Worm (Caenorhabditis elegans): ENCODE results near the gene K10H10.7.

K10H10.7 gene

DNA sequence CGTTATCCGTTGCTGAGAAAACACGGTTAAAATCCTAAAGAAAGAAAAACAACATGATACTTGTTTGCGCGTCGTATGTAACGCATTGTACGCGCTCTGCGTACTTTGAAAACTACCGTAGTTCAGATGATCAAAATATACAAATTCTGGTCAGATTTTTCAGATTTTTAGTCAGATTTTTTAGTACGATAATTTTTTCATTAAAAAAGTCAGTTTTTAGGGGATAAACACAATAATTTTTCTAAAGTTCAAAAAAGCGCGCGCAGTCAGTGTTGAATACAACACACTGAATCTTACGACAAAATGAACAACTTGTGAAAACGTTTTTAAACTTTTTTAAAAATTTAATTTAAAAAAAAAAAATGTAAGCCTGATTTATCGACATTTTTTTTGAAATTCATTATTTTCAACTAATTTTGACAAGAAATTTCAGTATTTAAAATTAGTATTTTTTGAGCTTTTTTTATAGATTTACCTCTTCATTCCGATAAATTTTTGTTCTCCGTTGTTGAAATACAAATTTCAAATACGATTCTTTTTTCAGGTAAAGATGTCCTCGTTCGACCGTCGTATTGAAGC is 16.3 kb upstream of the K10H10.7 start, which contains the start of gene pot-2:
pot-2 (plus strand) TSS at position 529 of the 579 bp plus-strand sequence.
- TF ChIP-seq klf-2 (GFP tag; conservative IDR thresholded peaks at IDR 0.05) = no peak
- TF ChIP-seq med-1 (GFP tag; optimal IDR thresholded peaks at IDR 0.05; ENCODE audit: insufficient read depth) = no peak
- no peak for TF ChIP-seq ref-1 (GFP tag; conservative IDR thresholded peaks at IDR 0.05)
- no peak for TF ChIP-seq ztf-29 (GFP tag; IDR thresholded peaks at IDR 0.05)
- no peak for TF ChIP-seq T22C8.4 (GFP tag; IDR thresholded peaks at IDR 0.05)
- TF ChIP-seq tab-1 (GFP tag; IDR thresholded peaks at IDR 0.05) = no peak

DNA sequence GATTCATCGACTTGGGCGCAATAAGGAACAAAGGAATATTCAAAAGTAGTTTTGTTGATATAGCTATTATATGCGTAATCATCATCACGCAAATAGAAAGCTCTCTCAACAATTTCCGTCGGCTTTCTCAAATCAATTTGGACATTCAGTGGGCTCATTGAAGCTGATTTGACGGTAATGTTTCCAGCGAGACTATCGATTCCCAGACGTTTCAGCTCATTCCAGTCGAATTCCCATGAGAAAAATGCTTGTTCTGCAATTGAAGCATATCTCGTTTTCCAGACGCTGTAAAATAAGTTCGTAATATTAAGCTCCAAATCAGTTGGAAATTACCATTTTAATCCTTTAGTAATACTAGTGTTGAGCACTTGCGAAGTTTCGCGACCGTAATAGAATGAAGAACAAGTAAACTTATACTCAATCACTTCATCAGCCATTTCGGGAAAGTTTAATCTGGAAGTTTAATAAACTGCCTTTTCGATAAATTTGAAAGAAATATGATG is 15.7 kb upstream of the K10H10.7 start, which contains the start of gene btb-20:
btb-20 (minus strand) TSS at position 453 of the 503 bp plus-strand sequence.
- TF ChIP-seq cog-1 (tag; optimal IDR thresholded peaks at IDR 0.05) = no peak
- no peak for TF ChIP-seq ztf-29 (GFP tag; IDR thresholded peaks at IDR 0.05)
- TF ChIP-seq ztf-23 (GFP tag; IDR thresholded peaks at IDR 0.05) = no peak
- no peak for TF ChIP-seq ref-1 (GFP tag; conservative IDR thresholded peaks at IDR 0.05)
- TF ChIP-seq T22C8.4 (GFP tag; IDR thresholded peaks at IDR 0.05) = no peak
- no peak for TF ChIP-seq tab-1 (GFP tag; IDR thresholded peaks at IDR 0.05)

DNA sequence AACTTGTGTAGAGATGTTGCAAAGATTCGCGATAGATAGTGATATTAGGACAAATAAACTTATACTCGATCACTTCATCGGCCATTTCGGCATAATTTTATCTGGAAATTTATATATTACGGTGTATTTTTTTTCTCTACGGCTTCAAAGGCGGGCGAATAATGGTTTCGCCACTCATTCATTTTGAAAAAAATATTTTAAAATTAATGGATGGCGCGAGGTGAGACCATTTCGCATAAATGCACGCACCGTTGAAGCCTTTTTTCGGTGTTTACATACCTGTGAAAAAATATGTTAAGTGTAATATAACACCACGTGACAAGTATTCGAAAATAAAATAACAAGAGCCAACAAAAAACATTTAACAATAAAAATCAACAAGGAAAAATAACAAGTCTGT is 14.6 kb upstream of the K10H10.7 start, which contains the start of gene btb-19:
btb-19 (minus strand) TSS at position 101 of the 400 bp plus-strand sequence.
- no peak for TF ChIP-seq ztf-29 (GFP tag; IDR thresholded peaks at IDR 0.05)
- no peak for TF ChIP-seq tab-1 (GFP tag; IDR thresholded peaks at IDR 0.05)
- TF ChIP-seq ref-1 (GFP tag; conservative IDR thresholded peaks at IDR 0.05) = no peak
- no peak for TF ChIP-seq med-1 (GFP tag; optimal IDR thresholded peaks at IDR 0.05; ENCODE audit: insufficient read depth)
- TF ChIP-seq klf-2 (GFP tag; conservative IDR thresholded peaks at IDR 0.05) = no peak
- TF ChIP-seq T22C8.4 (GFP tag; IDR thresholded peaks at IDR 0.05) = no peak
- TF ChIP-seq ztf-23 (GFP tag; IDR thresholded peaks at IDR 0.05) = no peak
- no peak for TF ChIP-seq flt-1 (GFP tag; IDR thresholded peaks at IDR 0.05)
- TF ChIP-seq cog-1 (tag; optimal IDR thresholded peaks at IDR 0.05) = no peak

DNA sequence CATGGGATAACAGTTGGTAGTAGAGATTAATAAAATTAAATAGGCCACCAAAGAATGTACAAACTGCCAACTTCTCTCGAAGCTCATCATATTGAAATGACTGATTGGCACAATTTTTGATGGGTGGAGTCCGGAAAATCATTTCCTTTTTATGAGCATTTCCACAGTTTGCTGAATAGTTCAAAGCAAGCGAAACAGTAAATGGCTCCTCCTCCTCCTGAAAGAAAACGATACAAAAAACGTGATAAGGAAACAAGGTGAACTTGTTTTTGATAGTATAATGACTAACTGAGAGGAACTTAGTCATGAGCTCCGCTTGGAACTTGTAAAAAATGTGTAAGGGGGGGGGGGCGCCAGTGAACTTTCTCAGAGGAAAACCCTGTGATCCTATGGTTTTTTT is 7.6 kb upstream of the K10H10.7 start, which contains the start of gene K10H10.9:
K10H10.9 (minus strand) TSS at position 101 of the 400 bp plus-strand sequence.
- TF ChIP-seq med-1 (GFP tag; optimal IDR thresholded peaks at IDR 0.05; ENCODE audit: insufficient read depth) = no peak
- TF ChIP-seq flt-1 (GFP tag; IDR thresholded peaks at IDR 0.05) = no peak
- TF ChIP-seq ref-1 (GFP tag; conservative IDR thresholded peaks at IDR 0.05) = no peak
- TF ChIP-seq ztf-29 (GFP tag; IDR thresholded peaks at IDR 0.05) = no peak
- TF ChIP-seq klf-2 (GFP tag; conservative IDR thresholded peaks at IDR 0.05) = no peak
- no peak for TF ChIP-seq cog-1 (tag; optimal IDR thresholded peaks at IDR 0.05)
- no peak for TF ChIP-seq tab-1 (GFP tag; IDR thresholded peaks at IDR 0.05)
- no peak for TF ChIP-seq ztf-23 (GFP tag; IDR thresholded peaks at IDR 0.05)
- no peak for TF ChIP-seq T22C8.4 (GFP tag; IDR thresholded peaks at IDR 0.05)

DNA sequence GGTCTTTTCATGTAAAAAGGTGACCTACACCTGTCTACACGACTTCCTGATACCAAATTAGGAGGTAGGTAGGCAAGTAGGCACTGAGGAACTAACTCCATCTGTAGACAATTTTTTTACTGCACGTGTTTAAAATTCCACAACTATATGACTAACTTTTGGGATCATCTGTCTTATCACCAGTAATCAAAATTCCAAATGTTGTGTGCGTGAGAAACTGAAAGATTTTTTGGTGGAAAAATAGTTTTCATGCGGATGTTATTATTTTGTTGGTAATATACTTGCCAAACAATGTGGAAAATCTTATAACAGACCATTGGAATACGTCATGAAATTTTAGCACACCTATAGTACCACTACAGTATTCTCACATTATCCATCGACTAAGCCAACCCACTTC is 3.7 kb upstream of the K10H10.7 start, which contains the start of gene K10H10.13:
K10H10.13 (minus strand) TSS at position 101 of the 400 bp plus-strand sequence.
- TF ChIP-seq cog-1 (tag; optimal IDR thresholded peaks at IDR 0.05) = no peak
- TF ChIP-seq ref-1 (GFP tag; conservative IDR thresholded peaks at IDR 0.05) = no peak
- TF ChIP-seq ztf-29 (GFP tag; IDR thresholded peaks at IDR 0.05) = no peak
- no peak for TF ChIP-seq ztf-23 (GFP tag; IDR thresholded peaks at IDR 0.05)
- TF ChIP-seq tab-1 (GFP tag; IDR thresholded peaks at IDR 0.05) = no peak
- TF ChIP-seq T22C8.4 (GFP tag; IDR thresholded peaks at IDR 0.05) = no peak
- no peak for TF ChIP-seq klf-2 (GFP tag; conservative IDR thresholded peaks at IDR 0.05)
- TF ChIP-seq flt-1 (GFP tag; IDR thresholded peaks at IDR 0.05) = no peak
- no peak for TF ChIP-seq med-1 (GFP tag; optimal IDR thresholded peaks at IDR 0.05; ENCODE audit: insufficient read depth)

DNA sequence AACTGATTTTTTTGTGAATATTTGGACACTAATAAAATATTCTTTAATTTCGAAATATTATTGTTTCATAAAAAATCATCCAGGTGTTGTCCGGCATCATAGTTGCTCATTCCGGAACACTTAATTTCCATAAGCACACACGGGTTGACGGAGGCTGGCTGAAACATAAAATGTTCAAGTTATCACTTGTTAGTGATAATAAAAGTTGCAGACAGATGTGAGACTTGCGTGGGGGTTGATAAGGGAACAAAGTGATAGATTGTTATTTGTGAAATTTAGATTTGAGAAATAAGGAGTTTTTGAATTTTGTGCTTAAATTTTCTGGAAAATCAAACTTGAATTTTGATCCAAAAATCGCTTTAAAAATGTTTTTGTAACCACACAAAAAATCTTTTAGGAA is 2.7 kb upstream of the K10H10.7 start:
- TF ChIP-seq ztf-29 (GFP tag; IDR thresholded peaks at IDR 0.05) = no peak
- no peak for TF ChIP-seq ztf-23 (GFP tag; IDR thresholded peaks at IDR 0.05)
- no peak for TF ChIP-seq flt-1 (GFP tag; IDR thresholded peaks at IDR 0.05)
- no peak for TF ChIP-seq T22C8.4 (GFP tag; IDR thresholded peaks at IDR 0.05)
- TF ChIP-seq klf-2 (GFP tag; conservative IDR thresholded peaks at IDR 0.05) = no peak
- no peak for TF ChIP-seq ref-1 (GFP tag; conservative IDR thresholded peaks at IDR 0.05)
- TF ChIP-seq tab-1 (GFP tag; IDR thresholded peaks at IDR 0.05) = no peak
- TF ChIP-seq cog-1 (tag; optimal IDR thresholded peaks at IDR 0.05) = no peak
- TF ChIP-seq med-1 (GFP tag; optimal IDR thresholded peaks at IDR 0.05; ENCODE audit: insufficient read depth) = no peak

DNA sequence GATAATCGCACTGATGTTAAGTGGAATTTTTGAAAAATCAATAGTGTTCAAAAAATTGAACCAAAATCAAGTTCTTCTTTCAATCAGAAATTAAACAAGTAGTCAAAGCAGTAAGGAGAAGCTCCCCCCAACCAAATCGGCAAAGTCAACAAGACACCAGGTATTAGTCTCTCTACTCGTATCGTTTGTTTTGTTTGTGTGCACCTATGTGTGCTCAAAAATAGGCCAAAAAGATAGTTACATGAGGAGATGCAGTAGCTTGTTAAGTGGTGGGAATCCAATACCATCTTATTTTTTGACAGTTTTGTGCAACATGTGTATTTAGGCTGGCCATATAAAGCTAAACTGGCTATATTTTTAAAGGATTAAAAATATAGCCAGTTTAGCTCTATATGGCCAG is 1.2 kb downstream of the K10H10.7 start, which contains the start of gene K10H10.12:
K10H10.12 (minus strand) TSS at position 101 of the 400 bp plus-strand sequence.
- TF ChIP-seq med-1 (GFP tag; optimal IDR thresholded peaks at IDR 0.05; ENCODE audit: insufficient read depth) (no peak), cog-1 (tag; optimal IDR thresholded peaks at IDR 0.05) (no peak), klf-2 (GFP tag; conservative IDR thresholded peaks at IDR 0.05) (no peak), T22C8.4 (GFP tag; IDR thresholded peaks at IDR 0.05) (no peak), flt-1 (GFP tag; IDR thresholded peaks at IDR 0.05) (no peak), ztf-23 (GFP tag; IDR thresholded peaks at IDR 0.05) (no peak), ztf-29 (GFP tag; IDR thresholded peaks at IDR 0.05) (no peak), tab-1 (GFP tag; IDR thresholded peaks at IDR 0.05) (no peak), ref-1 (GFP tag; conservative IDR thresholded peaks at IDR 0.05) (no peak)

DNA sequence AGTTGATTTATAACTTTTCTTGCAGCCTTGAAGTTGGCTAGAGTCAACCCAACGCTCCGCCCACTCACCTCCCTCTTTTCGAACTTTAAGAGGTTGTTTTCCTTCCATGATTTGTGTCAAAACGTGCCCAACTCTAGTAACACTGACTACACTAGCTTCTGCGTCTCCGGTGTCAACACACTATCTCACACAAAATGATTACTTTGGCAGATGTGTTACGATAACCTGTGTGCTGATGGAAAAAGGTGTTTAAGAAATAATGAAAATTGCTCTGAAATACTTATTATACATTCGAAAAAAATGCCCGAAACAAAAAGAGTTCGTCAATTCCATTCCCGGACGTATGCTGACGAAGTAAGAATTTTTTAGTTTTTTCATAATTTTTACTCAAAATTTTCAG is 4.5 kb downstream of the K10H10.7 start, which contains the start of gene K10H10.6:
K10H10.6 (plus strand) TSS at position 301 of the 400 bp plus-strand sequence.
- TF ChIP-seq ref-1 (GFP tag; conservative IDR thresholded peaks at IDR 0.05) (no peak), klf-2 (GFP tag; conservative IDR thresholded peaks at IDR 0.05) (no peak), T22C8.4 (GFP tag; IDR thresholded peaks at IDR 0.05) (no peak), ztf-23 (GFP tag; IDR thresholded peaks at IDR 0.05) (no peak), flt-1 (GFP tag; IDR thresholded peaks at IDR 0.05) (no peak), med-1 (GFP tag; optimal IDR thresholded peaks at IDR 0.05; ENCODE audit: insufficient read depth) (no peak), tab-1 (GFP tag; IDR thresholded peaks at IDR 0.05) (no peak), ztf-29 (GFP tag; IDR thresholded peaks at IDR 0.05) (no peak), cog-1 (tag; optimal IDR thresholded peaks at IDR 0.05) (no peak)

DNA sequence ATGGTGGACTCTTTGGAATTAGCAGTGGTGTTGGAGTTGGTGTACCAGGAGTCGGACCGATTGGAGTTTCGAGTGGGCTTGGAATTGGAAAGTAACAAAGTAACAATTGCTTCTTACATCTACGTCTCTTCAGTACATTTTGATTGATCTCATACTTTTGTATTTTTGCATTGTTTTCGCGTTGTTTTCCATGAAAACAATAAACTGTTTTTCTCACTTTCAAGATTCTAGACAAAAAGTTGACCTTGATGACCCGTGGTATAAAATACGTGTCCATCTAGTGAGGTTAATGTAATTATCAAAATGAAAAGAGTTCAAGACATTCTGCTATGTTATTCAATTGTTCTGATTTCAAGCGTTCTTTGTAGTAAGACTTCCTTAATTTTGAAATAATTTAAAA is 6.0 kb downstream of the K10H10.7 start, which contains the start of gene K10H10.5:
K10H10.5 (plus strand) TSS at position 301 of the 400 bp plus-strand sequence.
- TF ChIP-seq ztf-23 (GFP tag; IDR thresholded peaks at IDR 0.05) (no peak), ref-1 (GFP tag; conservative IDR thresholded peaks at IDR 0.05) (no peak), med-1 (GFP tag; optimal IDR thresholded peaks at IDR 0.05; ENCODE audit: insufficient read depth) (no peak), ztf-29 (GFP tag; IDR thresholded peaks at IDR 0.05) (no peak), cog-1 (tag; optimal IDR thresholded peaks at IDR 0.05) (no peak), T22C8.4 (GFP tag; IDR thresholded peaks at IDR 0.05) (no peak), tab-1 (GFP tag; IDR thresholded peaks at IDR 0.05) (no peak), klf-2 (GFP tag; conservative IDR thresholded peaks at IDR 0.05) (no peak), flt-1 (GFP tag; IDR thresholded peaks at IDR 0.05) (no peak)

Measured in whole organism, midembryonic.